Worm (Caenorhabditis elegans): ENCODE data around the gene mlc-4.

mlc-4 gene

ce11 chrIII:3405535-3405934 lies 11.9 kb upstream of the mlc-4 start, which contains the start of gene golg-4:
Gene golg-4 (plus strand): TSS chrIII:3405568.
- no peak for TF ChIP-seq efl-1 (optimal IDR thresholded peaks at IDR 0.05)
- TF ChIP-seq efl-1 (GFP tag; optimal IDR thresholded peaks at IDR 0.05 in 1 of 2) = peak in 1 of 2 experiments; percentile 33
- TF ChIP-seq C04F5.9 (tag; optimal IDR thresholded peaks at IDR 0.05) = no peak
- no peak for TF ChIP-seq nhr-77 (tag; optimal IDR thresholded peaks at IDR 0.05)
- TF ChIP-seq sup-37 (GFP tag; optimal IDR thresholded peaks at IDR 0.05) = no peak
- TF ChIP-seq ama-1 (optimal IDR thresholded peaks at IDR 0.05) = no peak
- no peak for TF ChIP-seq snu-23 (GFP tag; optimal IDR thresholded peaks at IDR 0.05)
- TF ChIP-seq fkh-8 (tag; optimal IDR thresholded peaks at IDR 0.05) = no peak

- no peak for TF ChIP-seq nhr-11 (tag; optimal IDR thresholded peaks at IDR 0.05)
- TF ChIP-seq isw-1 (GFP tag; IDR thresholded peaks at IDR 0.05) = peak; percentile 56
- no peak for TF ChIP-seq fkh-10 (GFP tag; optimal IDR thresholded peaks at IDR 0.05)
- peak; percentile 43 for TF ChIP-seq lin-15B (tag; optimal IDR thresholded peaks at IDR 0.05)
- no peak for TF ChIP-seq nhr-20 (tag; optimal IDR thresholded peaks at IDR 0.05)
- TF ChIP-seq mep-1 (tag; optimal IDR thresholded peaks at IDR 0.05) = peak; percentile 39
- peak; percentile 27 for TF ChIP-seq F16B12.6 (tag; optimal IDR thresholded peaks at IDR 0.05)
- no peak for TF ChIP-seq hpl-2 (GFP tag; optimal IDR thresholded peaks at IDR 0.05)
- TF ChIP-seq nhr-76 (tag; optimal IDR thresholded peaks at IDR 0.05) = no peak
- peak; percentile 31 for TF ChIP-seq xbp-1 (tag; optimal IDR thresholded peaks at IDR 0.05)
- 0 out of 2 replicates have a peak, but pooled peaks have one; percentile 36 for TF ChIP-seq grh-1 (GFP tag; IDR thresholded peaks at IDR 0.05)
- TF ChIP-seq ama-1 (optimal IDR thresholded peaks at IDR 0.05) = no peak
- no peak for TF ChIP-seq unc-86 (tag; optimal IDR thresholded peaks at IDR 0.05)
- peak; percentile 25 for TF ChIP-seq fkh-8 (tag; optimal IDR thresholded peaks at IDR 0.05)
- peak; percentile 59 for TF ChIP-seq snu-23 (GFP tag; optimal IDR thresholded peaks at IDR 0.05)
- no peak for TF ChIP-seq unc-30 (tag; optimal IDR thresholded peaks at IDR 0.05)
- TF ChIP-seq Y116A8C.19 (tag; optimal IDR thresholded peaks at IDR 0.05; ENCODE audit: borderline replicate concordance) = no peak
- TF ChIP-seq ets-5 (GFP tag; IDR thresholded peaks at IDR 0.05) = no peak
- no peak for TF ChIP-seq sptf-1 (tag; optimal IDR thresholded peaks at IDR 0.05)
- TF ChIP-seq nhr-85 (tag) = peak; percentile 70
- TF ChIP-seq nhr-90 (tag; optimal IDR thresholded peaks at IDR 0.05; ENCODE audit: poor library complexity) = no peak
- peak; percentile 27 for TF ChIP-seq nhr-71 (tag; optimal IDR thresholded peaks at IDR 0.05)
- TF ChIP-seq C16A3.4 (tag; optimal IDR thresholded peaks at IDR 0.05) = no peak
- TF ChIP-seq pqm-1 (tag; optimal IDR thresholded peaks at IDR 0.05) = no peak
- TF ChIP-seq blmp-1 (tag; optimal IDR thresholded peaks at IDR 0.05) = peak; percentile 40
- peak; percentile 65 to 85 for TF ChIP-seq lin-35 (GFP tag; optimal IDR thresholded peaks at IDR 0.05)
- TF ChIP-seq pag-3 (tag; optimal IDR thresholded peaks at IDR 0.05; ENCODE audit: borderline replicate concordance, insufficient read depth) = no peak
- TF ChIP-seq nhr-77 (tag; optimal IDR thresholded peaks at IDR 0.05) = peak; percentile 29
- TF ChIP-seq ceh-63 (GFP tag; optimal IDR thresholded peaks at IDR 0.05) = no peak
- no peak for TF ChIP-seq nhr-28 (tag; optimal IDR thresholded peaks at IDR 0.05)
- TF ChIP-seq sup-37 (GFP tag; optimal IDR thresholded peaks at IDR 0.05) = no peak
- peak; percentile 31 for TF ChIP-seq lin-13 (GFP tag; optimal IDR thresholded peaks at IDR 0.05)
- TF ChIP-seq lsy-2 (tag; optimal IDR thresholded peaks at IDR 0.05) = peak; percentile 55 to 76
- TF ChIP-seq nhr-47 (tag; optimal IDR thresholded peaks at IDR 0.05) = peak; percentile 36
- TF ChIP-seq mab-9 (GFP tag; IDR thresholded peaks at IDR 0.05) = no peak
- peak; percentile 71 to 74 for TF ChIP-seq efl-1 (optimal IDR thresholded peaks at IDR 0.05)
- TF ChIP-seq efl-1 (GFP tag; optimal IDR thresholded peaks at IDR 0.05 in 1 of 2) = peak; percentile 75 to 96
- no peak for TF ChIP-seq tlp-1 (tag; optimal IDR thresholded peaks at IDR 0.05)
- no peak for TF ChIP-seq fkh-4 (tag; optimal IDR thresholded peaks at IDR 0.05; ENCODE audit: borderline replicate concordance)
- TF ChIP-seq dpl-1 (GFP tag; optimal IDR thresholded peaks at IDR 0.05) = peak; percentile 69 to 81 (median 72)
- TF ChIP-seq nhr-237 (tag; optimal IDR thresholded peaks at IDR 0.05) = no peak
- no peak for TF ChIP-seq irx-1 (tag; optimal IDR thresholded peaks at IDR 0.05)
- TF ChIP-seq swsn-7 (tag; optimal IDR thresholded peaks at IDR 0.05) = peak; percentile 15
- TF ChIP-seq efl-3 (GFP tag; optimal IDR thresholded peaks at IDR 0.05) = no peak
- TF ChIP-seq C34B4.2 (tag; optimal IDR thresholded peaks at IDR 0.05) = no peak
- TF ChIP-seq fos-1 (tag; optimal IDR thresholded peaks at IDR 0.05) = no peak
- no peak for TF ChIP-seq aha-1 (tag; optimal IDR thresholded peaks at IDR 0.05)
- no peak for TF ChIP-seq ceh-8 (GFP tag; optimal IDR thresholded peaks at IDR 0.05)
- TF ChIP-seq mdl-1 (tag; optimal IDR thresholded peaks at IDR 0.05) = peak in 1 of 2 experiments; percentile 12
- peak; percentile 57 for TF ChIP-seq skn-1 (tag; optimal IDR thresholded peaks at IDR 0.05)
Observed at ce11 chrIII:3404354-3404913, 10.8 kb upstream of the mlc-4 start, which contains the start of the genes npp-9 and F59A2.5. Gene npp-9 (minus strand): TSS chrIII:3404479. Gene F59A2.5 (plus strand): TSS chrIII:3404863.
